Fruit fly (Drosophila melanogaster) whole organism, embryonic: ENCODE results near the gene Cka.
A peak's percentile ranks its signal among the peaks of the same experiment; 100 is the strongest.

Experiments used
- CG10267 ChIP-seq: fragments of 200-800 bp; sonication (Bioruptor generic); optimal IDR thresholded peaks from 2 replicates; lab custom pipeline; 2018; ENCODE audit warnings: missing biosample characterization, mild to moderate bottlenecking, missing genetic modification characterization, moderate library complexity
- CG11085 ChIP-seq: fragments of 200-800 bp; sonication (Bioruptor generic); IDR thresholded peaks from 2 replicates; pipeline ENCODE4 v1.3.6; 2022; ENCODE audit warnings: missing biosample characterization, missing genetic modification characterization
- CG11696 ChIP-seq: fragments of 200-800 bp; sonication (Bioruptor generic); IDR thresholded peaks from 2 replicates; pipeline ENCODE4 v1.3.6; 2022; ENCODE audit warnings: missing biosample characterization, missing genetic modification characterization
- CG12299 ChIP-seq: fragments of 200-800 bp; sonication (Bioruptor generic); optimal IDR thresholded peaks from 2 replicates; lab custom pipeline; 2018; ENCODE audit warnings: missing biosample characterization, mild to moderate bottlenecking, missing genetic modification characterization
- CG14441 ChIP-seq: fragments of 200-800 bp; sonication (Bioruptor generic); IDR thresholded peaks from 2 replicates; pipeline ENCODE4 v1.3.6; 2022; ENCODE audit warnings: missing biosample characterization, missing genetic modification characterization
- CG14965 ChIP-seq: fragments of 200-800 bp; sonication (Bioruptor generic); optimal IDR thresholded peaks from 2 replicates; lab custom pipeline; 2016; ENCODE audit warnings: missing biosample characterization, missing genetic modification characterization, borderline replicate concordance
- CG15269 ChIP-seq: fragments of 200-800 bp; sonication (Bioruptor generic); optimal IDR thresholded peaks from 2 replicates; lab custom pipeline; 2018; ENCODE audit warnings: missing biosample characterization, mild to moderate bottlenecking, missing genetic modification characterization, moderate library complexity
- CG1602 ChIP-seq: fragments of 200-800 bp; sonication (Bioruptor generic); optimal IDR thresholded peaks from 3 replicates; lab custom pipeline; 2016; ENCODE audit warnings: missing biosample characterization, missing genetic modification characterization
- CG16779 ChIP-seq: fragments of 200-800 bp; sonication (Bioruptor generic); IDR thresholded peaks from 2 replicates; pipeline ENCODE4 v1.3.6; 2022; ENCODE audit warnings: missing biosample characterization, missing genetic modification characterization
- CG17612 ChIP-seq: fragments of 200-800 bp; sonication (Bioruptor generic); IDR thresholded peaks from 2 replicates; pipeline ENCODE4 v1.3.6; 2022; ENCODE audit warnings: missing biosample characterization, missing genetic modification characterization
- CG17829 ChIP-seq: fragments of 200-800 bp; optimal IDR thresholded peaks from 2 replicates; lab custom pipeline; 2019; ENCODE audit warnings: missing biosample characterization, mild to moderate bottlenecking, missing genetic modification characterization, moderate library complexity
- CG31224 ChIP-seq: fragments of 200-800 bp; sonication (Bioruptor generic); IDR thresholded peaks from 2 replicates; pipeline ENCODE4 v1.3.6; 2022; ENCODE audit warnings: missing biosample characterization, missing genetic modification characterization
- CG32767 ChIP-seq: fragments of 200-800 bp; sonication (Bioruptor generic); IDR thresholded peaks from 2 replicates; pipeline ENCODE4 v1.3.6; 2022; ENCODE audit warnings: missing biosample characterization, missing genetic modification characterization
- CG3847 ChIP-seq: fragments of 200-800 bp; sonication (Bioruptor generic); IDR thresholded peaks from 2 replicates; pipeline ENCODE4 v1.3.6; 2022; ENCODE audit warnings: missing biosample characterization, missing genetic modification characterization
- CG4730 ChIP-seq: fragments of 200-800 bp; sonication (Bioruptor generic); IDR thresholded peaks from 2 replicates; pipeline ENCODE4 v1.3.6; 2022; ENCODE audit warnings: missing biosample characterization, missing genetic modification characterization
- CG6272 ChIP-seq: fragments of 200-800 bp; sonication (Bioruptor generic); IDR thresholded peaks from 2 replicates; pipeline ENCODE4 v1.3.6; 2022; ENCODE audit warnings: missing biosample characterization, missing genetic modification characterization
- CG6689 ChIP-seq: fragments of 200-800 bp; sonication (Bioruptor generic); IDR thresholded peaks from 2 replicates; pipeline ENCODE4 v1.3.6; 2022; ENCODE audit warnings: missing biosample characterization, missing genetic modification characterization
- CG7372 ChIP-seq: fragments of 200-800 bp; sonication (Bioruptor generic); IDR thresholded peaks from 2 replicates; pipeline ENCODE4 v1.3.6; 2022; ENCODE audit warnings: missing biosample characterization, missing genetic modification characterization
- CG8281 ChIP-seq: fragments of 200-800 bp; sonication (Bioruptor generic); optimal IDR thresholded peaks from 2 replicates; lab custom pipeline; 2018; ENCODE audit warnings: missing biosample characterization, mild to moderate bottlenecking, missing genetic modification characterization, moderate library complexity
- CG8388 ChIP-seq: fragments of 200-800 bp; sonication (Bioruptor generic); optimal IDR thresholded peaks from 2 replicates; lab custom pipeline; 2019; ENCODE audit warnings: missing biosample characterization, mild to moderate bottlenecking, missing genetic modification characterization, moderate library complexity
- CG8944 ChIP-seq: fragments of 200-800 bp; sonication (Bioruptor generic); optimal IDR thresholded peaks from 3 replicates; lab custom pipeline; 2016; ENCODE audit warnings: missing biosample characterization, missing genetic modification characterization
- CG9215 ChIP-seq: fragments of 200-800 bp; sonication (Bioruptor generic); IDR thresholded peaks from 2 replicates; pipeline ENCODE4 v1.3.6; 2022; ENCODE audit warnings: missing biosample characterization, missing genetic modification characterization
- Dll ChIP-seq: fragments of 200-800 bp; sonication (Bioruptor generic); IDR thresholded peaks from 4 replicates; pipeline ENCODE4 v1.3.6; 2022; ENCODE audit warnings: missing biosample characterization, missing genetic modification characterization; ENCODE audit not compliant: partially characterized antibody
- Drgx ChIP-seq: fragments of 200-800 bp; sonication (Bioruptor generic); IDR thresholded peaks from 2 replicates; pipeline ENCODE4 v1.3.6; 2022; ENCODE audit warnings: missing biosample characterization, missing genetic modification characterization
- Ets97D ChIP-seq: fragments of 200-800 bp; sonication (Bioruptor generic); optimal IDR thresholded peaks from 3 replicates; lab custom pipeline; 2016; ENCODE audit warnings: missing biosample characterization, missing genetic modification characterization
- Fer2 ChIP-seq: fragments of 200-800 bp; sonication (Bioruptor generic); optimal IDR thresholded peaks from 2 replicates; lab custom pipeline; 2018; ENCODE audit warnings: missing biosample characterization, mild to moderate bottlenecking, missing genetic modification characterization, moderate library complexity
- Opbp ChIP-seq: fragments of 200-800 bp; sonication (Bioruptor generic); IDR thresholded peaks from 3 replicates; pipeline ENCODE4 v1.3.6; 2022; ENCODE audit warnings: missing biosample characterization, missing genetic modification characterization; ENCODE audit not compliant: partially characterized antibody
- Poxn ChIP-seq: fragments of 200-800 bp; sonication (Bioruptor generic); IDR thresholded peaks from 2 replicates; pipeline ENCODE4 v1.3.6; 2022; ENCODE audit warnings: missing biosample characterization, missing genetic modification characterization
- Ptx1 ChIP-seq: fragments of 200-800 bp; sonication (Bioruptor generic); IDR thresholded peaks from 2 replicates; pipeline ENCODE4 v1.3.6; 2022; ENCODE audit warnings: missing biosample characterization, missing genetic modification characterization
- Taf1 ChIP-seq: fragments of 200-800 bp; sonication (Bioruptor generic); IDR thresholded peaks from 2 replicates; pipeline ENCODE4 v1.3.6; 2022; ENCODE audit warnings: missing biosample characterization, missing genetic modification characterization
- bsh ChIP-seq, 2 experiments: fragments of 200-800 bp; sonication (Bioruptor generic); optimal IDR thresholded peaks; 2 replicates each; lab custom pipeline; 2017 to 2018; ENCODE audit warnings: mild to moderate bottlenecking in 2 of 2, missing biosample characterization in 2 of 2, missing genetic modification characterization in 2 of 2, moderate library complexity in 1 of 2
- cwo ChIP-seq: fragments of 200-800 bp; sonication (Bioruptor generic); optimal IDR thresholded peaks from 3 replicates; lab custom pipeline; 2017; ENCODE audit warnings: missing biosample characterization, missing genetic modification characterization, mild to moderate bottlenecking, moderate library complexity, missing genetic modification reagents
- dati ChIP-seq: fragments of 200-800 bp; sonication (Bioruptor generic); IDR thresholded peaks from 2 replicates; pipeline ENCODE4 v1.3.6; 2022; ENCODE audit warnings: missing biosample characterization, missing genetic modification characterization
- dysf ChIP-seq: fragments of 200-800 bp; sonication (Bioruptor generic); IDR thresholded peaks from 3 replicates; pipeline ENCODE4 v1.3.6; 2022; ENCODE audit warnings: missing biosample characterization, missing genetic modification characterization
- esg ChIP-seq: fragments of 200-800 bp; sonication (Bioruptor generic); conservative IDR thresholded peaks from 2 replicates; pipeline ENCODE4 v1.3.6; 2022; ENCODE audit warnings: missing biosample characterization, missing genetic modification characterization
- gsb ChIP-seq: fragments of 200-800 bp; sonication (Bioruptor generic); IDR thresholded peaks from 2 replicates; pipeline ENCODE4 v1.3.6; 2022; ENCODE audit warnings: missing biosample characterization, missing genetic modification characterization
- h ChIP-seq: fragments of >200 bp; optimal IDR thresholded peaks from 2 replicates; lab custom pipeline; 2017
- kay ChIP-seq: fragments of 200-800 bp; sonication (Bioruptor generic); optimal IDR thresholded peaks from 2 replicates; lab custom pipeline; 2016; ENCODE audit warnings: missing biosample characterization, missing genetic modification characterization
- lab ChIP-seq: fragments of 200-800 bp; sonication (Bioruptor generic); optimal IDR thresholded peaks from 3 replicates; lab custom pipeline; 2017; ENCODE audit warnings: missing biosample characterization, missing genetic modification characterization, mild to moderate bottlenecking, moderate library complexity, missing genetic modification reagents
- pan ChIP-seq, 4 experiments: fragments of >200 bp in 3 of 4; fragments of 200-800 bp in 1 of 4; sonication (Bioruptor generic) in 1 of 4; optimal IDR thresholded peaks in 3 of 4; IDR thresholded peaks in 1 of 4; 2 replicates each; pipeline versions ENCODE4 v1.3.6 to Lab custom; 2017 to 2022; ENCODE audit warnings: missing biosample characterization in 2 of 4, missing genetic modification characterization in 2 of 4, mixed read lengths in 1 of 4
- phol ChIP-seq: fragments of 200-800 bp; sonication (Bioruptor generic); optimal IDR thresholded peaks from 3 replicates; lab custom pipeline; 2018; ENCODE audit warnings: missing biosample characterization, mild to moderate bottlenecking, missing genetic modification characterization, moderate library complexity
- ranshi ChIP-seq: fragments of 200-800 bp; sonication (Bioruptor generic); IDR thresholded peaks from 2 replicates; pipeline ENCODE4 v1.3.6; 2022; ENCODE audit warnings: missing biosample characterization, missing genetic modification characterization
- sima ChIP-seq: fragments of 200-800 bp; sonication (Bioruptor generic); optimal IDR thresholded peaks from 2 replicates; lab custom pipeline; 2016; ENCODE audit warnings: missing biosample characterization, missing genetic modification characterization
- tgo ChIP-seq: fragments of 200-800 bp; sonication (Bioruptor generic); IDR thresholded peaks from 3 replicates; pipeline ENCODE4 v1.3.6; 2022; ENCODE audit warnings: missing biosample characterization, missing genetic modification characterization
- zf30C ChIP-seq: fragments of 200-800 bp; sonication (Bioruptor generic); optimal IDR thresholded peaks from 3 replicates; lab custom pipeline; 2018; ENCODE audit warnings: missing biosample characterization, mild to moderate bottlenecking, missing genetic modification characterization

The Cka gene

dm6 chr2L:8043282-8043668, 12.8 kb downstream of the Cka start, which contains the start of gene Megf8 (continued):
- peak; percentile 78; the same call in 2 of the 3 replicates for TF ChIP-seq Opbp (GFP tag; lab: Robert Waterston, UW)

DNA sequence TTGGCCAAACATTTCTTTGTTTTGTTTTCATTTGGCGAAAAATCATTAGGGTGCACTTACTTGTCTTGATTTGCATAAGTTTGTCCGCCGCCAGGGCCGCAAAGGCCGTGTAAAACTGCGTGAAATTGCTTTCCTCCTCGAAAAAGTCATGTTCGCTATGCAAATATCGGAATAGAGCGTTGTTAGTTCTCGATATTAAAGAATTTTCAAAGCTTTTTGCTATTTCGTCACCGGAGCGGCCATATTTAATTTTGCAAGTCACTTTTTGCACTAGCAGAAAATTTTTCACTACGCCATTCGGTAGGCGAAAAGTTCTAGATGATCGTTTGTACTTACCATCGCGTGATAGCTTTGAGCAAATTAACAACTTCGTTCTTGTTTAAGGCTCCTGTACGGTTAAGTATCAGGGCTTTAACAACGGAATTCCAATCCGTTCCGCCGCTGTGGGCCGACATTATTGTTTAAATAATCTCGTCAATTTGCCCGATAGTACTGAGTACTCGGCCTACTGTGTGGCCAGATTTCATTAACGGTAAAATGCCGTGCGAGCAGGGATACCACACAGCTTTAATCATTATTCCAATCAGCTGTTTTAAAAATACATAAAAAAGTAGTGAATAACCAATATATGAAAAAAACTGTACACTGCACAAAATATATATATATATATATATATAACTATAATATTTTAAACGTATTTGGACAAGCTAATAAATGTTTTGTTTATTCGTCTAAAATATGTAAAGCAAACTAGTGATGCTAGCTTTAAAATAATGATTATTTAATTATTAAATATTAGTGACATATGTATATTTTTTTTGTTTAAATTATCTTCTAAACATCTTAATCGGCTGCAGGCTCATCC, 40.8 kb downstream of the Cka start, which contains the start of gene poe:
Gene poe (minus strand): TSS at position 513 of the 865 bp plus-strand sequence.
- peak; percentile 73 for TF ChIP-seq tgo
- 0 out of 2 replicates have a peak, but pooled peaks have one; percentile 21 for TF ChIP-seq Taf1 (GFP tag; lab: Robert Waterston, UW)
- TF ChIP-seq CG1602, result peak; percentile 38
- no peak for TF ChIP-seq CG6272 (GFP tag; lab: Robert Waterston, UW)
- no peak for TF ChIP-seq CG16779 (GFP tag; lab: Robert Waterston, UW)
- peak; percentile 30; the same call in 1 of the 2 replicates for TF ChIP-seq CG9215
- TF ChIP-seq esg (GFP tag; lab: Robert Waterston, UW), result 0 out of 2 replicates have a peak, but pooled peaks have one; percentile 27
- TF ChIP-seq Ptx1 (GFP tag; lab: Robert Waterston, UW), result peak; percentile 74
- peak; percentile 88 for TF ChIP-seq zf30C
- TF ChIP-seq CG10267, result peak; percentile 74
- TF ChIP-seq h (lab: Kevin White, UChicago), result no peak
- no peak for TF ChIP-seq dati (GFP tag; lab: Robert Waterston, UW)
- peak; percentile 31; the same call in 1 of the 4 replicates for TF ChIP-seq Dll (GFP tag; lab: Robert Waterston, UW)
- TF ChIP-seq Poxn (GFP tag; lab: Robert Waterston, UW), result no peak
- peak; percentile 15 for TF ChIP-seq kay (GFP tag; lab: Kevin White, UChicago)
- peak; percentile 39; the same call in 1 of the 2 replicates for TF ChIP-seq CG4730 (GFP tag; lab: Robert Waterston, UW)
- 0 out of 2 replicates have a peak, but pooled peaks have one; percentile 31 for TF ChIP-seq CG32767
- TF ChIP-seq ranshi (GFP tag; lab: Robert Waterston, UW), result peak; percentile 28; the same call in 1 of the 2 replicates
- peak; percentile 67 for TF ChIP-seq CG31224 (GFP tag; lab: Robert Waterston, UW)
- TF ChIP-seq CG14965 (GFP tag; lab: Kevin White, UChicago), result no peak
- 0 out of 2 replicates have a peak, but pooled peaks have one; percentile 12 for TF ChIP-seq CG11696
- no peak for TF ChIP-seq gsb (GFP tag; lab: Robert Waterston, UW)
- TF ChIP-seq Drgx, result peak; percentile 64
- no peak for TF ChIP-seq CG17612 (GFP tag; lab: Robert Waterston, UW)
- 0 out of 2 replicates have a peak, but pooled peaks have one; percentile 25 for TF ChIP-seq CG14441 (GFP tag; lab: Robert Waterston, UW)
- peak; percentile 74 for TF ChIP-seq CG6689 (GFP tag; lab: Robert Waterston, UW)
- TF ChIP-seq CG8388 (GFP tag; lab: Kevin White, UChicago), result no peak
- peak; percentile 73 for TF ChIP-seq CG17829 (tag; lab: Kevin White, UChicago)
- TF ChIP-seq lab (GFP tag; lab: Kevin White, UChicago), result no peak
- no peak for TF ChIP-seq CG15269 (tag; lab: Kevin White, UChicago)
- peak; percentile 56; the same call in 1 of the 3 replicates for TF ChIP-seq dysf (GFP tag; lab: Robert Waterston, UW)
- TF ChIP-seq phol, result peak; percentile 53
- peak; percentile 20 for TF ChIP-seq Ets97D
- no peak for TF ChIP-seq CG7372 (GFP tag; lab: Robert Waterston, UW)
- peak; percentile 6; the same call in 1 of the 3 replicates for TF ChIP-seq Opbp (GFP tag; lab: Robert Waterston, UW)
- peak; percentile 38 for TF ChIP-seq cwo
- TF ChIP-seq CG3847 (GFP tag; lab: Robert Waterston, UW), result 0 out of 2 replicates have a peak, but pooled peaks have one; percentile 23
- TF ChIP-seq Fer2 (tag; lab: Kevin White, UChicago), result no peak
- peak; percentile 49; the same call in 1 of the 2 replicates for TF ChIP-seq CG11085
- TF ChIP-seq CG12299 (tag; lab: Kevin White, UChicago), result peak; percentile 32
- TF ChIP-seq CG8281, result no peak
- no peak for TF ChIP-seq CG8944 (GFP tag; lab: Kevin White, UChicago)
- TF ChIP-seq pan (optimal IDR thresholded peaks at IDR 0.05; lab: Kevin White, UChicago), result no peak
- peak in 1 of 2 experiments; percentile 73 for TF ChIP-seq pan (GFP tag; optimal IDR thresholded peaks at IDR 0.05 in 1 of 2, IDR thresholded peaks at IDR 0.05 in 1 of 2)
- no peak for TF ChIP-seq sima (GFP tag; lab: Kevin White, UChicago)
- peak in 1 of 2 experiments; percentile 35 for TF ChIP-seq bsh (GFP tag; optimal IDR thresholded peaks at IDR 0.05; lab: Kevin White, UChicago)
